Worm (Caenorhabditis elegans) whole organism, dauer: Measurements from ENCODE around the gene tasp-1.
A peak's percentile ranks its signal among the peaks of the same experiment; 100 is the strongest.

Experiments used
- unc-62 ChIP-seq: sonication (generic microtip); optimal IDR thresholded peaks from 2 replicates; lab custom pipeline; 2017; ENCODE audit warnings: missing biosample characterization, missing genetic modification reagents, missing genetic modification characterization

Gene tasp-1

ce11 chrIII:10759050-10760023 is at the start of gene tasp-1:
Gene tasp-1 (plus strand): TSS chrIII:10759307.
- peak; percentile 64 for TF ChIP-seq unc-62

ce11 chrIII:10709676-10710075 is 49.4 kb upstream of the tasp-1 start:
- TF ChIP-seq unc-62 = no peak

DNA sequence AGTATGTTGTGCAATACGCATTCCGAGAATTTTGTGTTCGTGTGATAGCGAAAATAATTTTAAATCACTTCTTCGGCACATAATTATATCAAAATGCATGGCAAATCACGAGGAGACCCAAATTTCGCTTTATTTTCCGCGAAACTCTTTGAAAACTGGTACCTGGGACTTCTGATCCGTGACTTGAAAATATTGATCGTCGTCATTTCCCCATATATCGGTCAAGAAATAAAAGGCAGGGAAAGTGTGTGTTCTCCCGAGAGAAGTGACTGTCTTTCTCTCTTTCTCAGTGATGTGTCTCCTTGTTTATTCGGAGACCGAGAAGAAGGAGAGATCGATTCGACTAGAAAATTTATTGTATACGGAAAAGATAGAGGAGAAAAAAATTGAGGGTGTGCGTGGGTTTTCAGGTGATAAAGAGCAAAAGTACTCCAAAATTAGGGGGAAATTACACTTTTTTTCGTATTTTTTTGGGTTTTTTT is 47.9 kb upstream of the tasp-1 start, which contains the start of gene W09D10.5:
W09D10.5 (minus strand) TSS at position 345 of the 482 bp plus-strand sequence.
- no peak for TF ChIP-seq unc-62

ce11 chrIII:10714541-10714940 is 44.6 kb upstream of the tasp-1 start:
- no peak for TF ChIP-seq unc-62

DNA sequence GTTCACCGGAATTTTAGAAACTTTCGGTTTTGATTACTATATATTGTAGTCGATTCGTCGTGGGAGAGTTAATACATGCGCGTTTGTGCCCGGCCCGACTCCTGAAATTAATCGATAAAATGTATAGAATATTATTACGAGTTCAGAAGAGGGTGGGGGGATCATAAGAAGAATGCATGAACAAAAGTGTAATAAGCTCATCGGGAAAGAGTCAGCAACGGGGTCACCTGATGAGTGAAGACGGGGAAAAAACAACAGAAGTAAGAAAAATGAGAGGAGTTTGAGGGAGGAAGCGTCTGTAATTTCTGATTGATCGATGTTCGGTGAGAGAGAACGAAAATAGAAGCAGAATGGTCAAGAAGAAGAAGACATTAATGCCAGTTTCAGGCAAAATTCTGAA is 43.0 kb upstream of the tasp-1 start, which contains the start of gene W09D10.4:
W09D10.4 (minus strand) TSS at position 101 of the 400 bp plus-strand sequence.
- no peak for TF ChIP-seq unc-62

- TF ChIP-seq unc-62 = no peak
These were observed 41.6 kb upstream of the tasp-1 start for ce11 chrIII:10717479-10717878.

DNA sequence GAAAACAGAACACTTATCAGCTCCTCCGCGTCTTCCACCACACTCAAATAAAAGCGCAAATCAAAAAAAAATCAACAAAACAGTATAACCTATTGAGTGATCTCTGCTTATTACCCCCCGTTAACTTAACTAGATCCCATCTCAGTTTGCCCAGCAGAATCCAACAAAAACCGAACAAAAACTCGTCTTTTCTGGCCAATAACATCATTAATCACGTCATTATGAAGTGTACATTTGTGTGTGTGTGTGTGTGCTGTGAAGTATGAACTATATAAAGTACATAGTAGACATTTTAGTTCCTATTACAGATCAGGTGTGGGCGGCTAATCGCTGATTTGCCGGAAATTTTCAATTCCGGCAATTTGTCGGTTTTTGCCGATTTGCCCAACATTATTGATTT is 41.0 kb upstream of the tasp-1 start:
- no peak for TF ChIP-seq unc-62

DNA sequence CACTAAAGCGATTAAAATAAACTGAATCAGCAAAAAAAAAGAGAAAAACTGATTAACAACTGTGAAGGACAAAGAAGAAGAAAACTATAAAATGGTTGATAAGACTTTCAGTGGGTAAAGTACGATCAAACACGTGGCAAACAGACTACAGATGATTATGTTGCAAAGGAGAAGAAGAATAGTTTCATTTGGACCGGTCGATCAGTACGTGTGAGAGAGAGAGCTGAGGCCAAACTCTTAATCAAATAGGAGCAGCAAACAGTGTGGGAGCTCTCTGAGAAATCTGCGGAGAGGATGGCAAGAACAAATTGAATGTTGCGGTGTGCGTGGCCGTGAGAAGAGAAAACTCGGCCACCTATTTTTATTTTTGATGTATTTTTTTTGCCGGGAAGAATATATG is 40.0 kb upstream of the tasp-1 start:
- TF ChIP-seq unc-62 = no peak

- no peak for TF ChIP-seq unc-62
These were observed 38.9 kb upstream of the tasp-1 start for ce11 chrIII:10720170-10720569.

DNA sequence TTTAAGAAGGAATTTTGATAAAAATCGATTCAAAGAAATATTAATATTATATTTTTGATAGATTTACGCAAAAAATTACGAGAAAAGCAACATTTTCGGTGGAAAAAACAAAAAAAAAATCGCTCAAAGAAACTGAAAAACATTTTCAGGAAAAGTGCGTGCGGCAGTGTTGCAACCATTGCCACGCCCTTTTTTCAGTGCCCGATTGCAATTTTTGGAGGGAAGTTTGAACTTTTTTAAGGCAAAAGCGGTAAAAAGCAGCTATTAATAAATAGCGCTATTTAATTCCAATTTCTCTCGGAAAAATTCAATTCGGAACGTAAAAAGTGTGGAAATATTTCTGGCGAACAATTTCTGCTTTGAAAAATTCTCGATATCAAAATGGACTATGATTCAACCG is 38.1 kb upstream of the tasp-1 start:
- TF ChIP-seq unc-62 = no peak

DNA sequence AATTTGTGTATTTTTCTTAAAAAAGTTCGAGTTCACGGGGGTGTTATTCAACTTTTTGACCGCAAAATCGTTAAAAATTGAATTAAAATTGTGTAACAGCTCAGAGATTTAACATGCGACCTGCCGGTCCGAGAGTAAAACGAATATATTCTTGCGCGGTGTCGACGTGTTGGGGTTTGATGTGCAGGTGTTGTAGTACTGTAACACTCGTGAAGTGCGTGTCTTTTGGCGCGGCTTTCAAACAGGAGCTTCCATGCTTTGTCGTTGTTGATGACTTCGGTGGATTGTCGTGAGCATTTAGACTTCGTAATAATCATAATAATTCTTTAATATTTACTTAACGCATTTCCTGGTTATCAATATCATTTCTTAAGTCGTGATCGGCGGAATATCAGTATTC is 28.6 kb upstream of the tasp-1 start, which contains the start of gene tat-3:
tat-3 (minus strand) TSS at position 196 of the 400 bp plus-strand sequence.
- TF ChIP-seq unc-62 = no peak

- TF ChIP-seq unc-62 = no peak
These were observed 25.8 kb upstream of the tasp-1 start for ce11 chrIII:10733300-10733699.

- no peak for TF ChIP-seq unc-62
These were observed 24.4 kb upstream of the tasp-1 start for ce11 chrIII:10734511-10735233.

DNA sequence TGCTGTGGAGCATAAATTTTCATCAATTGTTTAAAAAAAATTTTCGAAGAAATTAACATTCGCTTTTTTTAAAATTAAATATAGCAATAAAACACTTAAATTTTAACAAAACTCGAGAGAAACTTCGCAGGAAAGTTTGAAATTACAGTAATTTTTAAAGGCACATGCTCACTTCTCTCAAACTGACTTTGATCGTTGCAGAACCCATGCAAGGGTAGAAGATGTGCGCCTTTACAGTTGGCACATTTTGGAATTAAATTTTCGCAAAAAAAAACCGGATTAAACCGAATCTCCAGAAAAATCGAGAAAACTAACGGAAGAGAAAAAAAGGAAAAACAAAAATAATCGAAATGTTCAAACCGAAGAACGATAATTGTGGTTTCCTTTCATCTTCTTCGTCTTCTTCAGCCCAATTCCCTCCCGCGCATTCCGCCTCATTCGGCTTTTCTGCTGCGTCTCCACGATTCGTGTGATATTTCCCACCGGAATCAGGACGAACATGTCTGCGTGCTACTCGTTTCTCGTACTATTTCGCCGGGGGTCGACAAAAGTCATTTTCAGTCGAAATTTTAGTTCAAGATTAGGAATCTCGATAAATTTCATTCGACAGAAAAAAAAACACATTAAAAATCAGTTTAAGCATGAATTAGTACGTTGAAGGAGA is 22.7 kb upstream of the tasp-1 start:
- TF ChIP-seq unc-62 = no peak

DNA sequence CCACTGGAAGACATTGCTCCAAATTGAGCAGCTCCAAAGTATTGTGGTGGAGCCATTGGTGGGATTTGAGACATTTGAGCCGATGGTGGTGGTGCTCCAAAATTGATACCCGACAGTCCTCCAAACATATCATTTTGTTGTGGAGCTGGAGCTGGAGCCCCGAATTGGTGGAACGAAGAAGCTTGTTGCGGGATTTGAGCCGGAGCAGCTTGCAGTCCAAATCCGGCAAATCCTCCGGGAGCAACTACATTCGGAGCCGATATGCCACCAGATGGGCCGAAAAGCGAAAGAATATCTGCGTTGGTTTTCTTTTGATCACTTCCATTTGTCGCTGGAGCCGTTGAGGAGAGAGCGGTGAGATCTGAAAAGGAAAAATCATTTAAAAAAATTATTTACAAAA is 21.0 kb upstream of the tasp-1 start:
- no peak for TF ChIP-seq unc-62

DNA sequence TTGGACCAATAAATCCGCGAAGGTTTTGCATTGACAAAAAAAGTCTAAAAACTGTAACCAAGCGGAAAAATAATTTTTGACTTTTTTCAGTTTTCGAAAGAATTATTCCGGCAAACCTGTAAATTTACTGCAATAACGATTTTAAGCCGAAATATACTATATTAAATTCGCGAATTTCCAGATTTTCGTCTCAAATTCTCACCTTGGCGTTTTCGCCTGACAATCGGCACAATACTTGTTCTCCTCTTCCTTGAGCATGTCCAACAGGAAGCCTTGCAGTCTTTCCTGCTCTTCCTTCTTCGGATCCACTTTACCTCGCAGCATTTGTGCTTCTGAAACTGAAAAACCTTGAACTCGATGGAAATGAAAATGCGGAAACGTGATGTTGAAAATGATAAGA is 19.7 kb upstream of the tasp-1 start, which contains the start of gene smap-1:
smap-1 (minus strand) TSS at position 338 of the 400 bp plus-strand sequence.
- TF ChIP-seq unc-62 = no peak

- TF ChIP-seq unc-62 = no peak
These were observed 19.2 kb upstream of the tasp-1 start for ce11 chrIII:10739902-10740301.
